Worm (Caenorhabditis elegans) whole organism, L3 larva: ENCODE data around the gene F37C4.8.

Source experiments
- lin-39 ChIP-seq: fragments of 150-350 bp; optimal IDR thresholded peaks from 2 replicates; lab custom pipeline; 2018; ENCODE audit warnings: missing biosample characterization, missing genetic modification reagents, missing genetic modification characterization
- nhr-11 ChIP-seq: fragments of 150-350 bp; optimal IDR thresholded peaks from 2 replicates; lab custom pipeline; 2014; ENCODE audit warnings: missing biosample characterization, missing genetic modification characterization

ce11 chrIV:3894770-3895169 is 13.8 kb upstream of the F37C4.8 start, which contains the start of gene dct-8:
- TF ChIP-seq lin-39 (tag; lab: Kevin White, UChicago) (no peak), nhr-11 (tag; lab: Kevin White, UChicago) (no peak)
